Worm (Caenorhabditis elegans) whole organism, midembryonic: ENCODE measurements around the gene Y39G8B.2.
"Not testable (repeated sequence)": the region's sequence is repeated elsewhere in the genome, so short reads cannot be mapped to it uniquely, and the experiment has no call there.

ENCODE experiments used
- T22C8.4 ChIP-seq: fragments of 200-800 bp; sonication (Bioruptor generic); IDR thresholded peaks from 2 replicates; pipeline ENCODE4 v1.3.6; 2022; ENCODE audit warnings: missing genetic modification characterization, missing compliant biosample characterization
- cog-1 ChIP-seq: sonication (generic microtip); optimal IDR thresholded peaks from 2 replicates; lab custom pipeline; 2016; ENCODE audit warnings: missing genetic modification characterization, missing compliant biosample characterization
- flt-1 ChIP-seq: fragments of 200-800 bp; sonication (Bioruptor generic); IDR thresholded peaks from 2 replicates; pipeline ENCODE4 v1.3.6; 2022; ENCODE audit warnings: missing genetic modification characterization, missing compliant biosample characterization
- klf-2 ChIP-seq: fragments of 200-800 bp; sonication (Bioruptor generic); conservative IDR thresholded peaks from 2 replicates; pipeline ENCODE4 v1.3.6; 2022; ENCODE audit warnings: missing genetic modification reagents, missing genetic modification characterization, missing compliant biosample characterization
- med-1 ChIP-seq: sonication (generic microtip); optimal IDR thresholded peaks from 2 replicates; lab custom pipeline; 2017; ENCODE audit warnings: missing genetic modification characterization, mild to moderate bottlenecking, missing compliant biosample characterization, antibody characterized with exemption, missing genetic modification reagents; ENCODE audit not compliant: insufficient read depth
- ref-1 ChIP-seq: fragments of 200-800 bp; sonication (Bioruptor generic); conservative IDR thresholded peaks from 2 replicates; pipeline ENCODE4 v1.3.6; 2022; ENCODE audit warnings: missing genetic modification reagents, missing genetic modification characterization, missing compliant biosample characterization
- tab-1 ChIP-seq: fragments of 200-800 bp; sonication (Bioruptor generic); IDR thresholded peaks from 2 replicates; pipeline ENCODE4 v1.3.6; 2022; ENCODE audit warnings: missing genetic modification characterization, missing compliant biosample characterization
- ztf-23 ChIP-seq: fragments of 200-800 bp; sonication (Bioruptor generic); IDR thresholded peaks from 2 replicates; pipeline ENCODE4 v1.3.6; 2022; ENCODE audit warnings: missing genetic modification reagents, missing genetic modification characterization, missing compliant biosample characterization
- ztf-29 ChIP-seq: fragments of 200-800 bp; sonication (Bioruptor generic); IDR thresholded peaks from 2 replicates; pipeline ENCODE4 v1.3.6; 2022; ENCODE audit warnings: missing genetic modification reagents, missing genetic modification characterization, missing compliant biosample characterization

The Y39G8B.2 gene

DNA sequence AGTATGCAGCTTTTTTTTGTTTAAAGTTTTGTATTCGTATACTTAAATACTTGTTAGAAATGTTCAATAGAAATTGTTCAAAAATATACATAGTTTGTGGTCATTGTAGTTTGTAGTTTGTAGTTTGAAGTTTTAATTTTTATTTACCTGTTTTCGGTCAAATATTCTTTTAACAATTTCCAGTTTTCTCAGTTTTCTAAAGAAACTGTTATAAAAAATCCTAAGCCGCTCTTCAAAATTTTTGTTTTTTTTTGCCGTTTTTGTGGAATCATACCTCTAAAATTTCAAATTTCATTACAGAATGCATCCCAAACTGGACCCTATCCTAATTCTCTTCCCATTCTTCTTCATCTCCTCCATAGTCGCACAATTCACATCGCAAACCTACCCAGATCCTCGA is 30.2 kb upstream of the Y39G8B.2 start, which contains the start of gene F01D5.6:
F01D5.6 (plus strand) TSS at position 301 of the 400 bp plus-strand sequence.
- no peak for TF ChIP-seq klf-2 (GFP tag; lab: Robert Waterston, UW)
- no peak for TF ChIP-seq T22C8.4 (GFP tag; lab: Robert Waterston, UW)
- no peak for TF ChIP-seq med-1 (GFP tag; lab: Kevin White, UChicago)
- TF ChIP-seq ztf-29 (GFP tag; lab: Robert Waterston, UW), result no peak
- no peak for TF ChIP-seq ref-1
- TF ChIP-seq ztf-23 (GFP tag; lab: Robert Waterston, UW), result no peak
- no peak for TF ChIP-seq flt-1 (GFP tag; lab: Robert Waterston, UW)
- no peak for TF ChIP-seq tab-1 (GFP tag; lab: Robert Waterston, UW)
- TF ChIP-seq cog-1 (tag; lab: Kevin White, UChicago), result no peak

DNA sequence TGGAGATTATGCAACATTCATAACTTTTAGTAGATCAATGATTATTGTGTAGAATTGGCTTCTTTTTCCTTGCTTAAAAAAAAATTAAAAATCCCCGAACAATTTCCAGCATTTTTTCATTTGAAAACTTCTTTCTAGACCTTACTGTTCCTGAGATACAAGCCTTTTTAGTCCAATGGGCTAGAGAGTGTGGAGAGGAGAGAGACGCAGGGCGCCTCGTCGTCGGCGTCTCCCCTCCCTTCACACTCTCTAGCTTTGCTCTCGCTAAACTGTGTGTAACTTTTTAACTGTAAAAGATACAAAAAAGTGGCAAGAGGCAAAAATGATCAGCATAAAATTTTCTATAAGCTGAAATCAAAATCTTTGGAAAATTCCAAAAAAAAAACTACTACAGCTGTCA is 29.2 kb upstream of the Y39G8B.2 start:
- TF ChIP-seq ztf-29 (GFP tag; lab: Robert Waterston, UW) (no peak), ztf-23 (GFP tag; lab: Robert Waterston, UW) (no peak), med-1 (GFP tag; lab: Kevin White, UChicago) (no peak), T22C8.4 (GFP tag; lab: Robert Waterston, UW) (no peak), ref-1 (no peak), cog-1 (tag; lab: Kevin White, UChicago) (no peak), flt-1 (GFP tag; lab: Robert Waterston, UW) (no peak), tab-1 (GFP tag; lab: Robert Waterston, UW) (no peak), klf-2 (GFP tag; lab: Robert Waterston, UW) (no peak)

DNA sequence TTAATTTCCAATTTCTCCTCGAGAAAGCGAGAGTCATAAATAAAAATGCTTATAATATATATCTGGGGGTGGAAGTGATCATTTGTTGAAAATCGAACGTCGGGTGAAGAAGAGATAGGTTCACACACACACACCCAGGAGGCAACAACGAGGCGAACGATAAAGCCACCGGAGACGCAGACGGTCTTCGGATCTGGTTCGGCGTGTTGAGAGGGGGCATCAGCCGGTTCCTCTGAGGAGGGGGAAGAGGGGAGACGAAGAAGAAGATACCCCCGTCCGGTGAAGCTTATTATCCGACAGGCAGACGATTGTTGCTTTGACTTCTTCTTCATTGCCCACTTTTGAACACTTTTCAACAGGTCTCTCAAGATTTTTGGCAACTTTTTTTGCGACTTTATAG is 28.7 kb upstream of the Y39G8B.2 start:
- TF ChIP-seq tab-1 (GFP tag; lab: Robert Waterston, UW), result no peak
- no peak for TF ChIP-seq T22C8.4 (GFP tag; lab: Robert Waterston, UW)
- TF ChIP-seq cog-1 (tag; lab: Kevin White, UChicago), result no peak
- no peak for TF ChIP-seq med-1 (GFP tag; lab: Kevin White, UChicago)
- no peak for TF ChIP-seq ztf-29 (GFP tag; lab: Robert Waterston, UW)
- no peak for TF ChIP-seq flt-1 (GFP tag; lab: Robert Waterston, UW)
- no peak for TF ChIP-seq klf-2 (GFP tag; lab: Robert Waterston, UW)
- TF ChIP-seq ref-1, result no peak
- no peak for TF ChIP-seq ztf-23 (GFP tag; lab: Robert Waterston, UW)

DNA sequence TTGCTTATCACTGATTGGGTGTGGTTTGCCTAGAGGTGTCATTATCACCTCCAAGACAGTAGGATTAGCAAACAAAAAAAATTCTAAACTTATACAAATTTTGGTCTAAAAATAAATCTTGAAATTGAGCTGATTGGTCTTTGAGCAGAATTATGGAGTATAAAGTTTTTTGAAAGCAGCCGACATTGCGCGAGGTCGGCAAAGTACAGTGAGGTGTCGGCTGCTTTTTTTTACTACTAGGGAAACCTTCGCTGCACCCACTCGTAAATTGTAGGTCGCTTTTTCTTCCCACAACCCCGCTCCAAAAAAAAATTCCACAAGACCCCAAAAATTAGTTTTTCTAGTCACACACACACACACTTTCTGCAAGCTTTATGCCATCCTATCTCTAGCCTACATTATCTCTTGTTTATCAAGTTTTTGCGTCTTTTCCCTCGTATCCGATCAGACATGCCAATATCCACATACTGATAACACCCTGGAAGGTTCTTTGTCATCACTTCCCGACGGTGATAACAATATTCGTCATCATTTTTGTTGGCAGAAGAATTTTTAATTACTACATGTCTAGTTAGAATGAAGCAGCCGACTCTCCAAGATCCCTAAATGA is 27.9 kb upstream of the Y39G8B.2 start:
- TF ChIP-seq T22C8.4 (GFP tag; lab: Robert Waterston, UW), result no peak
- no peak for TF ChIP-seq ref-1
- TF ChIP-seq klf-2 (GFP tag; lab: Robert Waterston, UW), result no peak
- no peak for TF ChIP-seq ztf-29 (GFP tag; lab: Robert Waterston, UW)
- TF ChIP-seq cog-1 (tag; lab: Kevin White, UChicago), result no peak
- no peak for TF ChIP-seq tab-1 (GFP tag; lab: Robert Waterston, UW)
- no peak for TF ChIP-seq med-1 (GFP tag; lab: Kevin White, UChicago)
- no peak for TF ChIP-seq flt-1 (GFP tag; lab: Robert Waterston, UW)
- TF ChIP-seq ztf-23 (GFP tag; lab: Robert Waterston, UW), result no peak

DNA sequence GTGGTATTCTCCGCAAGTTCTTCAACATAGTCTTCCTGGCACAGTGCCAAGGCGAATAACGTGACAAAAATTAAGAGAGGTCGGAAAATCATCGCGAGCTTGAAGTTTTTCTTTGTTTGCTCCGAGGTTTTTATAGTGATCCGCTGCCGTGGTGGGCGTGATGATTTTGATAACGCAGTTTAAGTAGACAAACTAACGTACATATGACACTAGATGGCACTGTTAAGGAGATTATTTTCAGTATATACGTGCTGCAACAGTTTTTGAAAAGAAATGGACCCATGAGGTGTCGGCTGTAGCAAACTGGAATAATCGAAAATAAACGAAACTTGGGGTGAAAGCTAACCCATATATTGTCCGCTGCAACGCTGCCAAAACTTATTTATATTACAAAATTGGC is 26.2 kb upstream of the Y39G8B.2 start, which contains the start of gene F01D5.5:
F01D5.5 (minus strand) TSS at position 101 of the 400 bp plus-strand sequence.
- no peak for TF ChIP-seq ref-1
- TF ChIP-seq med-1 (GFP tag; lab: Kevin White, UChicago), result no peak
- no peak for TF ChIP-seq klf-2 (GFP tag; lab: Robert Waterston, UW)
- no peak for TF ChIP-seq flt-1 (GFP tag; lab: Robert Waterston, UW)
- TF ChIP-seq ztf-29 (GFP tag; lab: Robert Waterston, UW), result no peak
- no peak for TF ChIP-seq tab-1 (GFP tag; lab: Robert Waterston, UW)
- no peak for TF ChIP-seq cog-1 (tag; lab: Kevin White, UChicago)
- TF ChIP-seq T22C8.4 (GFP tag; lab: Robert Waterston, UW), result no peak
- no peak for TF ChIP-seq ztf-23 (GFP tag; lab: Robert Waterston, UW)

DNA sequence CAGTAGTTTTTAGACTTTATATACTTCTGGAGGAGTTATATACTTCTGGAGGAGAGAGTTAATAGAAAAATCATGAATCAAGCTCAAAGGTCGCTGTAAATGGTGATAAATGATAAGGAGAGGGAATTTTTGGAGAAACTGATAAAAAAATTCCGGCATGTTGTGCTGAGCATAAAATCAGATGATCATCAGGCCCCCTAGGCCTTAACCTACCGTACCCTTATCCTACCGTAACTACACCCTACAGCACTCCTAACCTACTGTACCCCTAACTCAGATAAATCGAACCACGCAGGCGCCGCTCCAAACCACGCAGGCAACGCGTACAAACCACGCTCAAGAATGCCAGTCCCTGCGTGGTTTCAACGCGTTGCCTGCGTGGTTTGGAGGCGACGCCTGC is 24.0 kb upstream of the Y39G8B.2 start, which contains the start of gene F01D5.3:
F01D5.3 (minus strand) TSS at position 101 of the 400 bp plus-strand sequence.
- TF ChIP-seq ztf-23, tab-1, klf-2 (GFP tag; lab: Robert Waterston, UW): not testable (repeated sequence)

DNA sequence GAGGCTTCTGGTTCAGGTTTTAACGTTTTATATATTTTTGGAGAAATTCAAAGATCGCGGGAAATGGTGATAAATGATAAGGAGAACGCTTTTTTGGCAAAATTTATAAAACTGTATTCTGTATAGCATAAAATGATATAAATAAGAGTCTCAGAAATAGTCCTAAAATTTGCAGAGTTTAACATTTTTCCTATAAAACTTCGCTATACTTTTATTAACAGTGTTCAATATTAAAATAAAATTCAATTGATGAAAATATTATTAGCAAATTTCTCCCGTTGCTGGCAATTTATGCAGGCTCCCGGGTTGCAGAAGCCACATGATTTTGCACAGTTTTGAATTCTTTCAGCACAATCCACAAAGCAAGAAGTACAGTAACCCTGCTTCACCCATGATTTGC is 22.9 kb upstream of the Y39G8B.2 start, which contains the start of gene F01D5.2:
F01D5.2 (minus strand) TSS at position 101 of the 400 bp plus-strand sequence.
- TF ChIP-seq klf-2 (GFP tag; lab: Robert Waterston, UW) (no peak), med-1 (GFP tag; lab: Kevin White, UChicago) (no peak), tab-1 (GFP tag; lab: Robert Waterston, UW) (no peak), ref-1 (no peak), ztf-29 (GFP tag; lab: Robert Waterston, UW) (no peak), cog-1 (tag; lab: Kevin White, UChicago) (no peak), T22C8.4 (GFP tag; lab: Robert Waterston, UW) (no peak), flt-1 (GFP tag; lab: Robert Waterston, UW) (no peak), ztf-23 (GFP tag; lab: Robert Waterston, UW) (no peak)

DNA sequence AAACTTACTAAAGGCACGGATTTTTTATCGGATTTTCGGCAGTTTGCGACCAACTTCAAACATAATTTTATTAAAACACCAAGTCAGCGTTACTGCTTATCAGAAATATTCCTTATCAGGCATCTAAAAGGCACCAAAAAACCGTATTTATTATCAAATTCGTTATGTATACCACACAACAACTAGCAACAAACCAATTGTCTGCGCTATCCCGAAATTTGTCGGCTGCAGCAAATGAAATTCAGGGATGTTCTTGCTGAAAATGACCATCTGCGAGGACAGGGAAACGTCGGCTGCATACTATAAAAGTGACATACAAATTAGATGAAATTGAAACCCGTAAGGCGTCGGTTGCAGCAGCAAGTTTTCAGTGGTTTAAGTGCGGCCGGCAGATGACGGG is 22.0 kb upstream of the Y39G8B.2 start:
- no peak for TF ChIP-seq cog-1 (tag; lab: Kevin White, UChicago)
- no peak for TF ChIP-seq ztf-29 (GFP tag; lab: Robert Waterston, UW)
- TF ChIP-seq tab-1 (GFP tag; lab: Robert Waterston, UW), result no peak
- no peak for TF ChIP-seq med-1 (GFP tag; lab: Kevin White, UChicago)
- TF ChIP-seq flt-1 (GFP tag; lab: Robert Waterston, UW), result no peak
- no peak for TF ChIP-seq T22C8.4 (GFP tag; lab: Robert Waterston, UW)
- no peak for TF ChIP-seq klf-2 (GFP tag; lab: Robert Waterston, UW)

DNA sequence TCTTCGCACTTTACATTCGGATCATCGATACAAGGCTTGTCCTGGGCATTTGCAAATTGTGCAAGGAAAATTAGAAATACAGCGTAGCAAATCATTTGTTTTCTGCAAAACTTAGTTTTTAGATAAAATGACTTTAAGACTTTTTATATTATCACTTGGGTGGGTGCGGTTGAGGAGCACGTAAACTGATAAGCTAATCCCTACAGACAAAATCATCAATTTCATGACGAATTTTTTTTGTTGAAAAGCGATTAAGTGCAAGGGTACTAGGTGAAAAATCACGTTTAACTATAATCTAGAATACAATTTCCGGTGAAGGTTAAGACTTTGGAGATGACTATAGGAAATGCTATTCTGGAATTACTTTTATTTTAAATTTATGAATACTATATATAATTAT is 21.5 kb upstream of the Y39G8B.2 start, which contains the start of gene F01D5.1:
F01D5.1 (minus strand) TSS at position 105 of the 400 bp plus-strand sequence.
- no peak for TF ChIP-seq ref-1
- TF ChIP-seq klf-2 (GFP tag; lab: Robert Waterston, UW), result no peak
- TF ChIP-seq ztf-23 (GFP tag; lab: Robert Waterston, UW), result no peak
- TF ChIP-seq cog-1 (tag; lab: Kevin White, UChicago), result no peak
- no peak for TF ChIP-seq T22C8.4 (GFP tag; lab: Robert Waterston, UW)
- TF ChIP-seq med-1 (GFP tag; lab: Kevin White, UChicago), result no peak
- no peak for TF ChIP-seq tab-1 (GFP tag; lab: Robert Waterston, UW)
- TF ChIP-seq ztf-29 (GFP tag; lab: Robert Waterston, UW), result no peak
- TF ChIP-seq flt-1 (GFP tag; lab: Robert Waterston, UW), result no peak
